Fruit fly (Drosophila melanogaster) whole organism, embryonic: Measurements from ENCODE around the gene CG31445.
A peak's percentile ranks its signal among the peaks of the same experiment; 100 is the strongest.

ENCODE experiments used
- Awh ChIP-seq: fragments of 200-800 bp; sonication (Bioruptor generic); IDR thresholded peaks from 2 replicates; pipeline ENCODE4, ENCODE4 v1.3.6; 2022; ENCODE audit warnings: missing biosample characterization, missing genetic modification characterization
- B-H1 ChIP-seq: fragments of 200-800 bp; sonication (Bioruptor generic); IDR thresholded peaks from 3 replicates; pipeline ENCODE4 v1.3.6; 2022; ENCODE audit warnings: missing biosample characterization, missing genetic modification characterization
- B-H2 ChIP-seq: fragments of 200-800 bp; sonication (Bioruptor generic); optimal IDR thresholded peaks from 2 replicates; lab custom pipeline; 2018; ENCODE audit warnings: missing biosample characterization, mild to moderate bottlenecking, missing genetic modification characterization
- BEAF-32 ChIP-seq: fragments of 200-800 bp; sonication (Bioruptor generic); optimal IDR thresholded peaks from 3 replicates; lab custom pipeline; 2017; ENCODE audit warnings: missing biosample characterization, missing genetic modification characterization, mild to moderate bottlenecking, moderate library complexity, missing genetic modification reagents
- CG10654 ChIP-seq: fragments of 200-800 bp; sonication (Bioruptor generic); optimal IDR thresholded peaks from 2 replicates; lab custom pipeline; 2016; ENCODE audit warnings: missing biosample characterization, missing genetic modification characterization
- CG12236 ChIP-seq: fragments of 200-800 bp; sonication (Bioruptor generic); optimal IDR thresholded peaks from 2 replicates; lab custom pipeline; 2016; ENCODE audit warnings: missing biosample characterization, missing genetic modification characterization
- CG13287 ChIP-seq: fragments of 200-800 bp; sonication (Bioruptor generic); IDR thresholded peaks from 2 replicates; pipeline ENCODE4 v1.3.6; 2022; ENCODE audit warnings: missing biosample characterization, missing genetic modification characterization; ENCODE audit not compliant: partially characterized antibody
- CG13775 ChIP-seq: fragments of 200-800 bp; sonication (Bioruptor generic); optimal IDR thresholded peaks from 3 replicates; lab custom pipeline; 2017; ENCODE audit warnings: missing biosample characterization, mild to moderate bottlenecking, missing genetic modification characterization
- CG14965 ChIP-seq: fragments of 200-800 bp; sonication (Bioruptor generic); optimal IDR thresholded peaks from 2 replicates; lab custom pipeline; 2016; ENCODE audit warnings: missing biosample characterization, missing genetic modification characterization, borderline replicate concordance
- CG32532 ChIP-seq: fragments of 200-800 bp; sonication (Bioruptor generic); IDR thresholded peaks from 2 replicates; pipeline ENCODE4 v1.3.6; 2022; ENCODE audit warnings: missing biosample characterization, missing genetic modification characterization
- CG34376 ChIP-seq: fragments of 200-800 bp; sonication (Bioruptor generic); optimal IDR thresholded peaks from 2 replicates; lab custom pipeline; 2018; ENCODE audit warnings: missing biosample characterization, mild to moderate bottlenecking, missing genetic modification characterization
- CG42726 ChIP-seq: fragments of 200-800 bp; sonication (Bioruptor generic); IDR thresholded peaks from 2 replicates; pipeline ENCODE4 v1.3.6; 2022; ENCODE audit warnings: missing biosample characterization, missing genetic modification characterization; ENCODE audit not compliant: partially characterized antibody
- CG4404 ChIP-seq: fragments of 200-800 bp; sonication (Bioruptor generic); IDR thresholded peaks from 2 replicates; pipeline ENCODE4 v1.3.6; 2022; ENCODE audit warnings: missing biosample characterization, missing genetic modification characterization
- CG6689 ChIP-seq: fragments of 200-800 bp; sonication (Bioruptor generic); IDR thresholded peaks from 2 replicates; pipeline ENCODE4 v1.3.6; 2022; ENCODE audit warnings: missing biosample characterization, missing genetic modification characterization
- CG7271 ChIP-seq: fragments of 200-800 bp; sonication (Bioruptor generic); optimal IDR thresholded peaks from 2 replicates; lab custom pipeline; 2018; ENCODE audit warnings: missing biosample characterization, mild to moderate bottlenecking, missing genetic modification characterization, moderate library complexity
- CG7963 ChIP-seq: fragments of 200-800 bp; sonication (Bioruptor generic); IDR thresholded peaks from 3 replicates; pipeline ENCODE4 v1.3.6; 2022; ENCODE audit warnings: missing biosample characterization, missing genetic modification characterization; ENCODE audit not compliant: partially characterized antibody
- CG8388 ChIP-seq: fragments of 200-800 bp; sonication (Bioruptor generic); optimal IDR thresholded peaks from 2 replicates; lab custom pipeline; 2019; ENCODE audit warnings: missing biosample characterization, mild to moderate bottlenecking, missing genetic modification characterization, moderate library complexity
- CG9932 ChIP-seq: fragments of 200-800 bp; sonication (Bioruptor generic); IDR thresholded peaks from 2 replicates; pipeline ENCODE4 v1.3.6; 2022; ENCODE audit warnings: missing biosample characterization, missing genetic modification characterization
- GATAe ChIP-seq: fragments of 200-800 bp; sonication (Bioruptor generic); conservative IDR thresholded peaks from 2 replicates; pipeline ENCODE4 v1.3.6; 2022; ENCODE audit warnings: missing biosample characterization, missing genetic modification characterization
- Gug ChIP-seq: fragments of 200-800 bp; sonication (Bioruptor generic); IDR thresholded peaks from 4 replicates; pipeline ENCODE4 v1.3.6; 2022; ENCODE audit warnings: missing biosample characterization, missing genetic modification characterization
- HmgD ChIP-seq: fragments of 200-800 bp; sonication (Bioruptor generic); optimal IDR thresholded peaks from 3 replicates; lab custom pipeline; 2016; ENCODE audit warnings: missing biosample characterization, missing genetic modification characterization
- Lim3 ChIP-seq: fragments of 200-800 bp; sonication (Bioruptor generic); IDR thresholded peaks from 2 replicates; pipeline ENCODE4 v1.3.6; 2022; ENCODE audit warnings: missing biosample characterization, missing genetic modification characterization
- Max ChIP-seq: fragments of 200-800 bp; sonication (Bioruptor generic); optimal IDR thresholded peaks from 2 replicates; lab custom pipeline; 2016; ENCODE audit warnings: missing biosample characterization, mild to moderate bottlenecking, missing genetic modification characterization
- Oaz ChIP-seq: fragments of 200-800 bp; sonication (Bioruptor generic); IDR thresholded peaks from 2 replicates; pipeline ENCODE4 v1.3.6; 2022; ENCODE audit warnings: missing biosample characterization, missing genetic modification characterization
- Ravus ChIP-seq: fragments of 200-800 bp; sonication (Bioruptor generic); IDR thresholded peaks from 2 replicates; pipeline ENCODE4 v1.3.6; 2022; ENCODE audit warnings: missing biosample characterization, missing genetic modification characterization
- Rfx ChIP-seq: fragments of 200-800 bp; sonication (Bioruptor generic); IDR thresholded peaks from 2 replicates; pipeline ENCODE4 v1.3.6; 2022; ENCODE audit warnings: missing biosample characterization, missing genetic modification characterization
- Spps ChIP-seq: fragments of 200-800 bp; sonication (Bioruptor generic); optimal IDR thresholded peaks from 2 replicates; lab custom pipeline; 2018; ENCODE audit warnings: missing biosample characterization, mild to moderate bottlenecking, missing genetic modification characterization
- Sry-β ChIP-seq: fragments of 200-800 bp; sonication (Bioruptor generic); optimal IDR thresholded peaks from 2 replicates; lab custom pipeline; 2018; ENCODE audit warnings: missing biosample characterization, mild to moderate bottlenecking, missing genetic modification characterization, moderate library complexity
- Usf ChIP-seq: fragments of 200-800 bp; sonication (Bioruptor generic); optimal IDR thresholded peaks from 2 replicates; lab custom pipeline; 2017; ENCODE audit warnings: missing genotype, missing biosample characterization, missing genetic modification characterization
- bbx ChIP-seq: fragments of 200-800 bp; sonication (Bioruptor generic); IDR thresholded peaks from 2 replicates; pipeline ENCODE4 v1.3.6; 2022; ENCODE audit warnings: missing biosample characterization, missing genetic modification characterization; ENCODE audit not compliant: partially characterized antibody
- cg ChIP-seq: fragments of 200-800 bp; sonication (Bioruptor generic); optimal IDR thresholded peaks from 3 replicates; lab custom pipeline; 2019; ENCODE audit warnings: missing biosample characterization, mild to moderate bottlenecking, missing genetic modification characterization, moderate library complexity
- chinmo ChIP-seq: fragments of 200-800 bp; sonication (Bioruptor generic); IDR thresholded peaks from 4 replicates; pipeline ENCODE4 v1.3.6; 2022; ENCODE audit warnings: missing biosample characterization, missing genetic modification characterization; ENCODE audit not compliant: partially characterized antibody
- crc ChIP-seq: fragments of 200-800 bp; sonication (Bioruptor generic); optimal IDR thresholded peaks from 2 replicates; lab custom pipeline; 2016; ENCODE audit warnings: missing biosample characterization, missing genetic modification characterization
- dmrt11E ChIP-seq: fragments of 200-800 bp; sonication (Bioruptor generic); optimal IDR thresholded peaks from 3 replicates; lab custom pipeline; 2018; ENCODE audit warnings: missing biosample characterization, mild to moderate bottlenecking, missing genetic modification characterization, moderate library complexity
- fd102C ChIP-seq: fragments of 200-800 bp; sonication (Bioruptor generic); optimal IDR thresholded peaks from 2 replicates; lab custom pipeline; 2018; ENCODE audit warnings: missing biosample characterization, mild to moderate bottlenecking, missing genetic modification characterization, moderate library complexity
- fu2 ChIP-seq: fragments of 200-800 bp; sonication (Bioruptor generic); optimal IDR thresholded peaks from 2 replicates; lab custom pipeline; 2016; ENCODE audit warnings: missing biosample characterization, missing genetic modification characterization
- gem ChIP-seq: fragments of 200-800 bp; sonication (Bioruptor generic); optimal IDR thresholded peaks from 2 replicates; lab custom pipeline; 2019; ENCODE audit warnings: missing biosample characterization, mild to moderate bottlenecking, missing genetic modification characterization, moderate library complexity
- hkb ChIP-seq, 2 experiments: fragments of 200-800 bp in 1 of 2; fragments of >200 bp in 1 of 2; sonication (Bioruptor generic) in 1 of 2; IDR thresholded peaks in 1 of 2; optimal IDR thresholded peaks in 1 of 2; 2 replicates each; pipeline versions ENCODE4 v1.3.6 to Lab custom; 2017 to 2022; ENCODE audit warnings: missing biosample characterization in 1 of 2, missing genetic modification characterization in 1 of 2
- jing ChIP-seq: fragments of 200-800 bp; sonication (Bioruptor generic); optimal IDR thresholded peaks from 2 replicates; lab custom pipeline; 2018; ENCODE audit warnings: missing biosample characterization, mild to moderate bottlenecking, missing genetic modification characterization
- odd ChIP-seq: fragments of 200-800 bp; sonication (Bioruptor generic); optimal IDR thresholded peaks from 2 replicates; lab custom pipeline; 2017; ENCODE audit warnings: missing biosample characterization, mild to moderate bottlenecking, missing genetic modification characterization
- p53 ChIP-seq: fragments of 200-800 bp; sonication (Bioruptor generic); optimal IDR thresholded peaks from 2 replicates; lab custom pipeline; 2016; ENCODE audit warnings: missing biosample characterization, missing genetic modification characterization
- sc ChIP-seq, 3 experiments: fragments of >200 bp in 2 of 3; fragments of 200-800 bp in 1 of 3; sonication (Bioruptor generic) in 1 of 3; optimal IDR thresholded peaks; 2 replicates in 2 of 3; 3 replicates in 1 of 3; lab custom pipeline; 2017; ENCODE audit warnings: mild to moderate bottlenecking in 1 of 3, missing biosample characterization in 1 of 3, missing genetic modification characterization in 1 of 3, missing genetic modification reagents in 1 of 3
- sd ChIP-seq: fragments of 200-800 bp; sonication (Bioruptor generic); optimal IDR thresholded peaks from 3 replicates; lab custom pipeline; 2018; ENCODE audit warnings: missing biosample characterization, mild to moderate bottlenecking, missing genetic modification characterization, moderate library complexity
- sqz ChIP-seq: fragments of 200-800 bp; sonication (Bioruptor generic); optimal IDR thresholded peaks from 3 replicates; lab custom pipeline; 2018; ENCODE audit warnings: missing biosample characterization, mild to moderate bottlenecking, missing genetic modification characterization
- tap ChIP-seq: fragments of 200-800 bp; optimal IDR thresholded peaks from 3 replicates; lab custom pipeline; 2019; ENCODE audit warnings: missing biosample characterization, mild to moderate bottlenecking, missing genetic modification characterization, moderate library complexity
- yki ChIP-seq: fragments of >200 bp; optimal IDR thresholded peaks from 3 replicates; lab custom pipeline; 2018
- zfh2 ChIP-seq: fragments of 200-800 bp; sonication (Bioruptor generic); optimal IDR thresholded peaks from 2 replicates; lab custom pipeline; 2016; ENCODE audit warnings: missing biosample characterization, missing genetic modification characterization

CG31445 gene

dm6 chr3R:29222891-29223842 lies 21.5 kb downstream of the CG31445 start, which contains the start of the genes Cisd2 and Brd8 (continued):
- TF ChIP-seq tap (tag; lab: Kevin White, UChicago) (no peak), CG34376 (no peak), gem (tag; lab: Kevin White, UChicago) (no peak), fu2 (GFP tag; lab: Kevin White, UChicago) (no peak), Spps (no peak), B-H1 (GFP tag; lab: Robert Waterston, UW) (no peak), CG6689 (GFP tag; lab: Robert Waterston, UW) (no peak), yki (lab: Kevin White, UChicago) (no peak), CG9932 (GFP tag; lab: Robert Waterston, UW) (peak; percentile 36; the same call in 1 of the 2 replicates), Rfx (GFP tag; lab: Robert Waterston, UW) (peak; percentile 21; the same call in 1 of the 2 replicates), CG7963 (GFP tag; lab: Robert Waterston, UW) (peak; percentile 98), fd102C (GFP tag; lab: Kevin White, UChicago) (no peak), Lim3 (GFP tag; lab: Robert Waterston, UW) (no peak), crc (GFP tag; lab: Kevin White, UChicago) (no peak), zfh2 (GFP tag; lab: Kevin White, UChicago) (no peak), CG10654 (no peak), Oaz (no peak), cg (GFP tag; lab: Kevin White, UChicago) (no peak), odd (GFP tag; lab: Kevin White, UChicago) (no peak), Gug (GFP tag; lab: Robert Waterston, UW) (no peak), Awh (GFP tag; lab: Robert Waterston, UW) (no peak), chinmo (peak; percentile 97), CG13775 (GFP tag; lab: Kevin White, UChicago) (no peak), bbx (peak; percentile 97), CG4404 (GFP tag; lab: Robert Waterston, UW) (no peak), CG7271 (tag; lab: Kevin White, UChicago) (no peak), CG8388 (no peak), CG42726 (GFP tag; lab: Robert Waterston, UW) (peak; percentile 77; the same call in 1 of the 2 replicates), GATAe (GFP tag; lab: Robert Waterston, UW) (no peak), BEAF-32 (GFP tag; lab: Kevin White, UChicago) (peak; percentile 91), HmgD (GFP tag; lab: Kevin White, UChicago) (peak; percentile 44), dmrt11E (tag; lab: Kevin White, UChicago) (no peak), p53 (GFP tag; lab: Kevin White, UChicago) (no peak), Usf (GFP tag; lab: Kevin White, UChicago) (no peak), jing (no peak), CG12236 (GFP tag; lab: Kevin White, UChicago) (no peak), B-H2 (GFP tag; lab: Kevin White, UChicago) (no peak), CG13287 (GFP tag; lab: Robert Waterston, UW) (peak; percentile 94), sc (optimal IDR thresholded peaks at IDR 0.05; lab: Kevin White, UChicago) (no peak), sc (GFP tag; optimal IDR thresholded peaks at IDR 0.05; lab: Kevin White, UChicago) (no peak), CG32532 (GFP tag; lab: Robert Waterston, UW) (no peak), Max (GFP tag; lab: Kevin White, UChicago) (no peak), sd (tag; lab: Kevin White, UChicago) (peak; percentile 54), Ravus (no peak), Sry-β (GFP tag; lab: Kevin White, UChicago) (no peak), CG14965 (GFP tag; lab: Kevin White, UChicago) (no peak), sqz (GFP tag; lab: Kevin White, UChicago) (no peak), hkb (optimal IDR thresholded peaks at IDR 0.05; lab: Kevin White, UChicago) (no peak), hkb (GFP tag; IDR thresholded peaks at IDR 0.05; lab: Robert Waterston, UW) (no peak)
